Worm (Caenorhabditis elegans): ENCODE results near the gene C34D10.1.

DNA sequence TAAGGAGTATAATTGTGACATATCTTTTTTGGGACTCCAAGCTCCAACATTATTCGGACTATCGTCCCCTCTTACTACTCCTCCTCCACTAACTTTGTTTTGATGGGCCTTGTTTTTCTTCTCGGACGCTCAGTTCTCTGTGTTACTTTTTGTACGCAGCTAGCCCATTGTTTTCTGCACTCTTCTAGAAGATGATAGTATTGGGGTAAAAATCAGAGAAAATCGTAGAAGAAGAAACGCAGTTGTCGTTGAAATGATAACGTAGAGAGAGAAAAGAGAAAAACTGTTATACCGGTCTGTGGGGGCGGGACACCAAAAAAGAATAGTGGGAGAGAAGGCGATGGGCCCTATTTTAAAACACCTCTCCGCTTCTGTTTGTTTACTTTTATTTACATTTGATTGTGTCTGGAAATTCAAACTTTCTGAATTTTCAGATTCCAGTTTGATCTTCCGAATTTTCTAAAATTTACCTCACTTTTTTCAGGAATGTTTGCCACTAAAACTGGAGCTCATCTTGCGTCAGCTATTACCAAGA, 43.7 kb upstream of the C34D10.1 start, which contains the start of gene F45E1.4:
- TF ChIP-seq him-1 (tag; optimal IDR thresholded peaks at IDR 0.05) (no peak), W03F9.2 (tag; optimal IDR thresholded peaks at IDR 0.05) (no peak)
